Fruit fly (Drosophila melanogaster) whole organism, embryonic: ENCODE results near the gene CG13390.

Experiments used
- Aef1 ChIP-seq: fragments of 200-800 bp; sonication (Bioruptor generic); IDR thresholded peaks from 3 replicates; pipeline ENCODE4 v1.3.6; 2022; ENCODE audit warnings: missing biosample characterization, missing genetic modification characterization
- Atf3 ChIP-seq: fragments of 200-800 bp; sonication (Bioruptor generic); optimal IDR thresholded peaks from 3 replicates; lab custom pipeline; 2016; ENCODE audit warnings: missing biosample characterization, missing genetic modification characterization
- BEAF-32 ChIP-seq: fragments of 200-800 bp; sonication (Bioruptor generic); optimal IDR thresholded peaks from 3 replicates; lab custom pipeline; 2017; ENCODE audit warnings: missing biosample characterization, missing genetic modification characterization, mild to moderate bottlenecking, moderate library complexity, missing genetic modification reagents
- CG11085 ChIP-seq: fragments of 200-800 bp; sonication (Bioruptor generic); IDR thresholded peaks from 2 replicates; pipeline ENCODE4 v1.3.6; 2022; ENCODE audit warnings: missing biosample characterization, missing genetic modification characterization
- CG11504 ChIP-seq: fragments of 200-800 bp; sonication (Bioruptor generic); optimal IDR thresholded peaks from 3 replicates; lab custom pipeline; 2019; ENCODE audit warnings: missing biosample characterization, mild to moderate bottlenecking, missing genetic modification characterization, moderate library complexity
- CG11723 ChIP-seq: fragments of 200-800 bp; sonication (Bioruptor generic); optimal IDR thresholded peaks from 2 replicates; lab custom pipeline; 2017; ENCODE audit warnings: missing biosample characterization, mild to moderate bottlenecking, missing genetic modification characterization
- CG12744 ChIP-seq: fragments of 200-800 bp; sonication (Bioruptor generic); optimal IDR thresholded peaks from 2 replicates; lab custom pipeline; 2016; ENCODE audit warnings: missing biosample characterization, missing genetic modification characterization
- CG2129 ChIP-seq: fragments of 200-800 bp; sonication (Bioruptor generic); IDR thresholded peaks from 2 replicates; pipeline ENCODE4 v1.3.6; 2022; ENCODE audit warnings: missing biosample characterization, missing genetic modification characterization; ENCODE audit not compliant: partially characterized antibody
- CG30020 ChIP-seq: fragments of 200-800 bp; optimal IDR thresholded peaks from 2 replicates; lab custom pipeline; 2019; ENCODE audit warnings: missing biosample characterization, mild to moderate bottlenecking, missing genetic modification characterization, moderate library complexity
- CG32767 ChIP-seq: fragments of 200-800 bp; sonication (Bioruptor generic); IDR thresholded peaks from 2 replicates; pipeline ENCODE4 v1.3.6; 2022; ENCODE audit warnings: missing biosample characterization, missing genetic modification characterization
- CG4360 ChIP-seq: fragments of 200-800 bp; sonication (Bioruptor generic); IDR thresholded peaks from 2 replicates; pipeline ENCODE4 v1.3.6; 2022; ENCODE audit warnings: missing biosample characterization, missing genetic modification characterization
- CG4730 ChIP-seq: fragments of 200-800 bp; sonication (Bioruptor generic); IDR thresholded peaks from 2 replicates; pipeline ENCODE4 v1.3.6; 2022; ENCODE audit warnings: missing biosample characterization, missing genetic modification characterization
- CG4820 ChIP-seq: fragments of 200-800 bp; sonication (Bioruptor generic); optimal IDR thresholded peaks from 3 replicates; lab custom pipeline; 2016; ENCODE audit warnings: missing biosample characterization, missing genetic modification characterization
- CG7556 ChIP-seq: fragments of 200-800 bp; sonication (Bioruptor generic); optimal IDR thresholded peaks from 2 replicates; lab custom pipeline; 2017; ENCODE audit warnings: missing biosample characterization, mild to moderate bottlenecking, missing genetic modification characterization
- CG9437 ChIP-seq: fragments of 200-800 bp; sonication (Bioruptor generic); optimal IDR thresholded peaks from 2 replicates; lab custom pipeline; 2018; ENCODE audit warnings: missing biosample characterization, mild to moderate bottlenecking, missing genetic modification characterization
- Dbx ChIP-seq: fragments of 200-800 bp; sonication (Bioruptor generic); IDR thresholded peaks from 3 replicates; pipeline ENCODE4 v1.3.6; 2022; ENCODE audit warnings: missing biosample characterization, missing genetic modification characterization
- Dp ChIP-seq: fragments of 200-800 bp; sonication (Bioruptor generic); optimal IDR thresholded peaks from 2 replicates; lab custom pipeline; 2018; ENCODE audit warnings: missing biosample characterization, mild to moderate bottlenecking, missing genetic modification characterization, moderate library complexity
- Jarid2 ChIP-seq: fragments of 200-800 bp; sonication (Bioruptor generic); optimal IDR thresholded peaks from 3 replicates; lab custom pipeline; 2017; ENCODE audit warnings: mild to moderate bottlenecking, missing biosample characterization, missing genetic modification reagents, missing genetic modification characterization
- Six4 ChIP-seq: fragments of 200-800 bp; sonication (Bioruptor generic); optimal IDR thresholded peaks from 2 replicates; lab custom pipeline; 2016; ENCODE audit warnings: missing biosample characterization, missing genetic modification characterization
- Spps ChIP-seq: fragments of 200-800 bp; sonication (Bioruptor generic); optimal IDR thresholded peaks from 2 replicates; lab custom pipeline; 2018; ENCODE audit warnings: missing biosample characterization, mild to moderate bottlenecking, missing genetic modification characterization
- Stat92E ChIP-seq, 3 experiments: fragments of >200 bp in 2 of 3; fragments of 200-800 bp in 1 of 3; sonication (Bioruptor generic) in 1 of 3; optimal IDR thresholded peaks; 2 replicates each; lab custom pipeline; 2017 to 2019; ENCODE audit warnings: missing biosample characterization in 3 of 3, missing genetic modification characterization in 3 of 3, mild to moderate bottlenecking in 1 of 3, moderate library complexity in 1 of 3
- amos ChIP-seq: fragments of 200-800 bp; sonication (Bioruptor generic); IDR thresholded peaks from 2 replicates; pipeline ENCODE4 v1.3.6; 2022; ENCODE audit warnings: missing biosample characterization, missing genetic modification characterization; ENCODE audit not compliant: partially characterized antibody
- aop ChIP-seq: fragments of 200-800 bp; sonication (Bioruptor generic); IDR thresholded peaks from 2 replicates; pipeline ENCODE4 v1.3.6; 2022; ENCODE audit warnings: missing biosample characterization, missing genetic modification characterization
- ash1 ChIP-seq: fragments of 200-800 bp; sonication (Bioruptor generic); optimal IDR thresholded peaks from 2 replicates; lab custom pipeline; 2018; ENCODE audit warnings: missing biosample characterization, mild to moderate bottlenecking, missing genetic modification characterization
- corto ChIP-seq: fragments of 200-800 bp; sonication (Bioruptor generic); optimal IDR thresholded peaks from 2 replicates; lab custom pipeline; 2016; ENCODE audit warnings: missing biosample characterization, mild to moderate bottlenecking, missing genetic modification characterization, moderate library complexity
- crc ChIP-seq: fragments of 200-800 bp; sonication (Bioruptor generic); optimal IDR thresholded peaks from 2 replicates; lab custom pipeline; 2016; ENCODE audit warnings: missing biosample characterization, missing genetic modification characterization
- dan ChIP-seq: fragments of 200-800 bp; sonication (Bioruptor generic); IDR thresholded peaks from 2 replicates; pipeline ENCODE4 v1.3.6; 2022; ENCODE audit warnings: missing biosample characterization, missing genetic modification characterization
- dm ChIP-seq: fragments of 200-800 bp; sonication (Bioruptor generic); optimal IDR thresholded peaks from 3 replicates; lab custom pipeline; 2016; ENCODE audit warnings: missing biosample characterization, missing genetic modification characterization
- dmrt99B ChIP-seq: fragments of 200-800 bp; sonication (Bioruptor generic); optimal IDR thresholded peaks from 2 replicates; lab custom pipeline; 2018; ENCODE audit warnings: missing biosample characterization, mild to moderate bottlenecking, missing genetic modification characterization, moderate library complexity
- dpn ChIP-seq, 2 experiments: fragments of 200-800 bp; sonication (Bioruptor generic); optimal IDR thresholded peaks; 3 replicates each; lab custom pipeline; 2016; ENCODE audit warnings: missing biosample characterization in 2 of 2, missing genetic modification characterization in 2 of 2
- ems ChIP-seq: fragments of 200-800 bp; sonication (Bioruptor generic); optimal IDR thresholded peaks from 3 replicates; lab custom pipeline; 2016; ENCODE audit warnings: missing biosample characterization, missing genetic modification characterization
- eyg ChIP-seq: fragments of 200-800 bp; sonication (Bioruptor generic); optimal IDR thresholded peaks from 3 replicates; lab custom pipeline; 2016; ENCODE audit warnings: missing biosample characterization, missing genetic modification characterization
- fd102C ChIP-seq: fragments of 200-800 bp; sonication (Bioruptor generic); optimal IDR thresholded peaks from 2 replicates; lab custom pipeline; 2018; ENCODE audit warnings: missing biosample characterization, mild to moderate bottlenecking, missing genetic modification characterization, moderate library complexity
- fd64A ChIP-seq: fragments of 200-800 bp; sonication (Bioruptor generic); optimal IDR thresholded peaks from 3 replicates; lab custom pipeline; 2018; ENCODE audit warnings: missing biosample characterization, mild to moderate bottlenecking, missing genetic modification characterization
- gro ChIP-seq: fragments of 200-800 bp; sonication (Bioruptor generic); optimal IDR thresholded peaks from 2 replicates; lab custom pipeline; 2016; ENCODE audit warnings: missing biosample characterization, missing genetic modification characterization
- hbn ChIP-seq: fragments of 200-800 bp; sonication (Bioruptor generic); IDR thresholded peaks from 2 replicates; pipeline ENCODE4 v1.3.6; 2022; ENCODE audit warnings: missing biosample characterization, missing genetic modification characterization; ENCODE audit not compliant: partially characterized antibody
- ken ChIP-seq: fragments of 200-800 bp; sonication (Bioruptor generic); IDR thresholded peaks from 3 replicates; pipeline ENCODE4 v1.3.6; 2022; ENCODE audit warnings: missing biosample characterization, missing genetic modification characterization
- lilli ChIP-seq: fragments of 200-800 bp; sonication (Bioruptor generic); optimal IDR thresholded peaks from 3 replicates; lab custom pipeline; 2016; ENCODE audit warnings: missing biosample characterization, missing genetic modification characterization
- oc ChIP-seq: fragments of 200-800 bp; sonication (Bioruptor generic); optimal IDR thresholded peaks from 2 replicates; lab custom pipeline; 2018; ENCODE audit warnings: missing biosample characterization, mild to moderate bottlenecking, missing genetic modification characterization, moderate library complexity
- p53 ChIP-seq: fragments of 200-800 bp; sonication (Bioruptor generic); optimal IDR thresholded peaks from 2 replicates; lab custom pipeline; 2016; ENCODE audit warnings: missing biosample characterization, missing genetic modification characterization
- pan ChIP-seq, 4 experiments: fragments of >200 bp in 3 of 4; fragments of 200-800 bp in 1 of 4; sonication (Bioruptor generic) in 1 of 4; optimal IDR thresholded peaks in 3 of 4; IDR thresholded peaks in 1 of 4; 2 replicates each; pipeline versions ENCODE4 v1.3.6 to Lab custom; 2017 to 2022; ENCODE audit warnings: missing biosample characterization in 2 of 4, missing genetic modification characterization in 2 of 4, mixed read lengths in 1 of 4
- prd ChIP-seq, 3 experiments: fragments of >200 bp in 2 of 3; fragments of 200-800 bp in 1 of 3; sonication (Bioruptor generic) in 1 of 3; optimal IDR thresholded peaks in 2 of 3; IDR thresholded peaks in 1 of 3; 2 replicates in 2 of 3; 3 replicates in 1 of 3; pipeline versions ENCODE4 v1.3.6 to Lab custom; 2017 to 2022; ENCODE audit warnings: missing biosample characterization in 1 of 3, missing genetic modification characterization in 1 of 3
- ro ChIP-seq: fragments of 200-800 bp; sonication (Bioruptor generic); IDR thresholded peaks from 2 replicates; pipeline ENCODE4 v1.3.6; 2022; ENCODE audit warnings: missing biosample characterization, missing genetic modification characterization
- sim ChIP-seq: fragments of 200-800 bp; sonication (Bioruptor generic); IDR thresholded peaks from 2 replicates; pipeline ENCODE4 v1.3.6; 2022; ENCODE audit warnings: missing biosample characterization, missing genetic modification characterization
- tin ChIP-seq: fragments of 200-800 bp; sonication (Bioruptor generic); optimal IDR thresholded peaks from 3 replicates; lab custom pipeline; 2016; ENCODE audit warnings: missing biosample characterization, missing genetic modification characterization
- tna ChIP-seq: fragments of 200-800 bp; sonication (Bioruptor generic); IDR thresholded peaks from 2 replicates; pipeline ENCODE4 v1.3.6; 2022; ENCODE audit warnings: missing biosample characterization, missing genetic modification characterization; ENCODE audit not compliant: partially characterized antibody
- zen ChIP-seq: fragments of 200-800 bp; sonication (Bioruptor generic); optimal IDR thresholded peaks from 3 replicates; lab custom pipeline; 2018; ENCODE audit warnings: missing biosample characterization, mild to moderate bottlenecking, missing genetic modification characterization, moderate library complexity
- zfh1 ChIP-seq: fragments of 200-800 bp; sonication (Bioruptor generic); IDR thresholded peaks from 3 replicates; pipeline ENCODE4 v1.3.6; 2022; ENCODE audit warnings: missing biosample characterization, missing genetic modification characterization
- zfh2 ChIP-seq: fragments of 200-800 bp; sonication (Bioruptor generic); optimal IDR thresholded peaks from 2 replicates; lab custom pipeline; 2016; ENCODE audit warnings: missing biosample characterization, missing genetic modification characterization

The CG13390 gene

DNA sequence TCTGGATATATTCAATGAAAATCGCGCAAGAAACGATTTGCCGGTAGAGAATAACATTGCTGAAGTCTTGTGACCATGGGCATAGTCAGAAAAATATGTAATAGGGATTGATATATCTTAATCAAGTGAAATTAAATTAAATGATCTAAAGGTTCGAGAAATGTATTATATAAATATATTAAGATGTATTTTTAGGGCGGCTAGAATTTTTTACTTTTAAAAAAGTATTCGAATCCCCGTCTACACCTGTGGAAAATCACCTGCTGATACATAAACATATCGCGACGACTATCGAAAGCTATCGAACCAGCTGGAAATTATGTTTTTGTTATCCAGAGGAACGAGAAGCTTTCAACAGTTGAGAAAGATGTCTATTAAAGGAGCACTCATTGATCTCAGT, at the start of gene CG13390, which contains the start of gene CG17294 (continued):
- TF ChIP-seq dmrt99B (tag; lab: Kevin White, UChicago) (peak; percentile 100), ro (peak; percentile 99), p53 (peak; percentile 23), Spps (tag; lab: Kevin White, UChicago) (peak; percentile 99), Six4 (GFP tag; lab: Kevin White, UChicago) (peak; percentile 99), CG11723 (GFP tag; lab: Kevin White, UChicago) (peak; percentile 99), corto (peak; percentile 99), pan (optimal IDR thresholded peaks at IDR 0.05; lab: Kevin White, UChicago) (no peak), pan (GFP tag; optimal IDR thresholded peaks at IDR 0.05 in 1 of 2, IDR thresholded peaks at IDR 0.05 in 1 of 2) (peak in 1 of 2 experiments; percentile 100), CG11504 (tag; lab: Kevin White, UChicago) (peak; percentile 98), CG32767 (GFP tag; lab: Robert Waterston, UW) (peak; percentile 99), tin (GFP tag; lab: Kevin White, UChicago) (peak; percentile 99), eyg (GFP tag; lab: Kevin White, UChicago) (peak; percentile 91), oc (tag; lab: Kevin White, UChicago) (peak; percentile 100), crc (GFP tag; lab: Kevin White, UChicago) (peak; percentile 90), aop (GFP tag; lab: Robert Waterston, UW) (peak; percentile 97), zfh1 (GFP tag; lab: Robert Waterston, UW) (peak; percentile 100), Aef1 (peak; percentile 100), zfh2 (GFP tag; lab: Kevin White, UChicago) (peak; percentile 95), dan (GFP tag; lab: Robert Waterston, UW) (peak; percentile 97), Jarid2 (GFP tag; lab: Kevin White, UChicago) (peak; percentile 95), ken (GFP tag; lab: Robert Waterston, UW) (peak; percentile 99), CG7556 (peak; percentile 99), lilli (GFP tag; lab: Kevin White, UChicago) (peak; percentile 99), ash1 (GFP tag; lab: Kevin White, UChicago) (peak; percentile 98), BEAF-32 (GFP tag; lab: Kevin White, UChicago) (peak; percentile 75), ems (GFP tag; lab: Kevin White, UChicago) (peak; percentile 97), CG12744 (GFP tag; lab: Kevin White, UChicago) (peak; percentile 96), dm (peak; percentile 87), Atf3 (GFP tag; lab: Kevin White, UChicago) (peak; percentile 92), CG4820 (GFP tag; lab: Kevin White, UChicago) (peak; percentile 98), Dp (GFP tag; lab: Kevin White, UChicago) (peak; percentile 54), dpn (GFP tag; optimal IDR thresholded peaks at IDR 0.05; lab: Kevin White, UChicago) (peak; percentile 96 to 100), fd64A (peak; percentile 98), CG4360 (GFP tag; lab: Robert Waterston, UW) (peak; percentile 90), prd (optimal IDR thresholded peaks at IDR 0.05; lab: Kevin White, UChicago) (no peak), prd (GFP tag; IDR thresholded peaks at IDR 0.05; lab: Robert Waterston, UW) (peak; percentile 100), zen (tag; lab: Kevin White, UChicago) (peak; percentile 99), sim (GFP tag; lab: Robert Waterston, UW) (peak; percentile 99), Stat92E (GFP tag; optimal IDR thresholded peaks at IDR 0.05; lab: Kevin White, UChicago) (peak in 1 of 3 experiments; percentile 98), CG9437 (GFP tag; lab: Kevin White, UChicago) (peak; percentile 95), hbn (GFP tag; lab: Robert Waterston, UW) (peak; percentile 70; the same call in 1 of the 2 replicates), CG4730 (GFP tag; lab: Robert Waterston, UW) (peak; percentile 99), amos (peak; percentile 73), CG11085 (GFP tag; lab: Robert Waterston, UW) (peak; percentile 100), Dbx (GFP tag; lab: Robert Waterston, UW) (peak; percentile 100), tna (GFP tag; lab: Robert Waterston, UW) (peak; percentile 28; the same call in 1 of the 2 replicates), CG30020 (peak; percentile 93), fd102C (GFP tag; lab: Kevin White, UChicago) (peak; percentile 89), CG2129 (peak; percentile 51; the same call in 1 of the 2 replicates), gro (peak; percentile 97)
